Fruit fly (Drosophila melanogaster): Measurements from ENCODE around the gene CG32645.

Gene CG32645

dm6 chrX:13113863-13114407 is 25.1 kb upstream of the CG32645 start:
- TF ChIP-seq CG8478 (optimal IDR thresholded peaks at IDR 0.05): no peak
- TF ChIP-seq CTCF (optimal IDR thresholded peaks at IDR 0.05): no peak

- no peak for TF ChIP-seq CG8478 (optimal IDR thresholded peaks at IDR 0.05)
- no peak for TF ChIP-seq CTCF (optimal IDR thresholded peaks at IDR 0.05)
Observed at dm6 chrX:13114861-13115260, 24.1 kb upstream of the CG32645 start, which contains the start of gene CG42237. TSS of gene CG42237 (plus strand) at chrX:13115131.

DNA sequence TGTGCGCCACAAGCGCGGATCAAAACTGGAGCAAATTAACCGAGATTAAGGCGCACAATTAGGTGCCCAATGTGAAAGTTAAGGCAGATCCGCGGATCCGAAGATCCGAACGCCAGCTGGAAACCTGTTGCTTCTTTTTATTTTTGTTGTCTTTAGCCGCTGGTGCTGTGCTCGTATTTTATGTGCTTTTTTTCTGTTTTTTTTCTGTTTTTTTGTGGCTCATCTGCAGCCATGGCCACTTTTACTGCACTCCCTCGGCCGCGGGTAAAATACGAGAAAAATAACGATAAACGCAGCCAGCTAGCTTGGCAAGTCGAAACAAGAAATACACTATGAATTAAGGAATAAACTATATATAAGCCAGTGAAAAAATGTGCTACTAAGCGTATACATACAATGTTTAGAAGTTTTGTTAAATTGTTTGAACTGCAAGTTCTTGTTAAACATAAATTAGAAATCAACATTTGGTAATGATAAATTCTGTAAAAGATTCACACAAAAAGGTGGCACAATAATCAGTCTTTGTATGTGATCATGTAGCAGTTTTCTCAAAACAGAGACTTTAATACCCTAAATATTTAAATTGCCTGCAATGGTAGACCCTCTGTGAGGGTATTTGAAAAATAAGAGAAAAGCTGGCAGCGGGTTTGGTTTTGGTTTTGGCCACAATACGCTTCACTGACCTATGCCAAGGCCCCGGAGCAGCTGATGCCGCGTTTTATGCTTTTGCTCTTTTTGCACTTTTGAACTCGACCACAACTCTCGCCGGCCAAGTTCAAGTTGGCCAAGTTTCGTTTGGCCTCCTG is 22.4 kb upstream of the CG32645 start:
- TF ChIP-seq CG8478 (optimal IDR thresholded peaks at IDR 0.05) (no peak), CTCF (optimal IDR thresholded peaks at IDR 0.05) (no peak)

DNA sequence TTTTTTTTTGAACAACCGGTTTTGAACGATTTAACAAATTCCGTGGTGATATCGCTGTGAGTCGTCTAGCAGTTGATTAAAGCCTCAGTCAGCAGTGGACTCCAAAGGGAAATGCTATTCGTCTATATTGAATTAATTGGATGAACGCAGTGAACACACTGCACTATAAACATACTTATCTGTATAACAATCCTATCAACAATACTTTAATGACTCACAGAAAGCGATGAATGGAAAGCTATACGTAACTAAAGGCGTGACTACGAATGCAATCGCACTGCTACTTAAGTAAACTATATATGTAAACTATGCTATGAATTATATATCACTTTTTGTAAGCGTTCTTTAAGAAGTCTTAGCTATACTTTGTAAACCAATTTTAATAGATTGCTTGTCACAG is 13.4 kb upstream of the CG32645 start:
- TF ChIP-seq CG8478 (optimal IDR thresholded peaks at IDR 0.05): no peak
- no peak for TF ChIP-seq CTCF (optimal IDR thresholded peaks at IDR 0.05)

dm6 chrX:13127973-13128749 is 10.8 kb upstream of the CG32645 start:
- TF ChIP-seq CG8478 (optimal IDR thresholded peaks at IDR 0.05) (no peak), CTCF (optimal IDR thresholded peaks at IDR 0.05) (no peak)

DNA sequence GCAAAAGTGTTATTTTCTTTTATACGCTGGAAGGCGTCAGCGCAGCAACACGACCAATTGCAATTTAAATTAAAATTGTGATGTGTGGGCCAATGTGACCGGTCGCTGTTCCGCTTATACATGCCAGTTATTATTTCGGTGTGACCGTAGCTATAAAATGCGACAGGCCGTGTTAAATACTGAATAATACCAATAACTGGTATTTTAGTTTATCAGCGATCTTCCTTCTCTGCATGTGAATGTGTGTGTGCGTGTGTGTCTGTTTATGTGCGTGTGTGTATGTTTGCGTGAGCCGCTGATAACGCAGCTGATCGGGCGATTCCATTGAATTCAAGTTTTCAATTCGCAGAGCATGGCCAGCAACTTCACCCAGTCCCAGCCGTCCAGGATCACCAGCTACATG is 10.2 kb upstream of the CG32645 start, which contains the start of the genes CG32638, CG15717 and MFS10:
Gene CG32638, minus strand, starts transcription at position 45 of the 403 bp plus-strand sequence.
Gene CG15717, plus strand, starts transcription at position 203 of the 403 bp plus-strand sequence.
Gene MFS10, plus strand, starts transcription at position 269 of the 403 bp plus-strand sequence.
- TF ChIP-seq CTCF (optimal IDR thresholded peaks at IDR 0.05): peak in 1 of 2 experiments; percentile 12
- TF ChIP-seq CG8478 (optimal IDR thresholded peaks at IDR 0.05): no peak

DNA sequence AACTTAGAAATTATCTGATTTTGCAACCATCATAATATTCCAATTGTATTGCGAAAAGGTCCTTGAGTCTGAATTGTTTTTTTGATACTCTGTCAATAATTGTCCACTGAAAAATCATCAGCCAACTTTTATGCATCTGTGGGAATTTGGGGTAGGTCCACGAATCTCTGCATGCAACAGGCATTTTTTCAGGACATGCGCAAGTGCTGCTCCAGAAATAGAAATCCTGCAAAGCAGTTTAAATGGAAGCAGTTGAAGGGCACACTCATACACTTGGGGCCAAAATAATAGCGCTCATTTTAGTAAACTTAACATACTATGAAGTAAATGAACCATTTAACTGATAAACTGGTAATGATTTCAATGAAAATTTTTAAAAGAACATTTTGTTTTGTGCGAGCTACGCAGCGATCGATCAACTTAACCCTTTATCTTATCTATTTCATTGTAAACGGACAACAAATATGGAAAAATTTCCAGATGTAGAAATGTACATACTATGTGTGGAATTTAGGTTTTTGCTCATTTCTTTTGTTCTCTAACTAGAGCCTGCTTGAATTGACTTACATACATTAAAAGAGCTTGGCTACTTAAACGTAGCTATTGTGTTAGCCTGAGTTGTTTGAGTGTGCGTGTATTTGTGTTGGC is 8.7 kb upstream of the CG32645 start:
- TF ChIP-seq CG8478 (optimal IDR thresholded peaks at IDR 0.05) (no peak), CTCF (optimal IDR thresholded peaks at IDR 0.05) (no peak)

DNA sequence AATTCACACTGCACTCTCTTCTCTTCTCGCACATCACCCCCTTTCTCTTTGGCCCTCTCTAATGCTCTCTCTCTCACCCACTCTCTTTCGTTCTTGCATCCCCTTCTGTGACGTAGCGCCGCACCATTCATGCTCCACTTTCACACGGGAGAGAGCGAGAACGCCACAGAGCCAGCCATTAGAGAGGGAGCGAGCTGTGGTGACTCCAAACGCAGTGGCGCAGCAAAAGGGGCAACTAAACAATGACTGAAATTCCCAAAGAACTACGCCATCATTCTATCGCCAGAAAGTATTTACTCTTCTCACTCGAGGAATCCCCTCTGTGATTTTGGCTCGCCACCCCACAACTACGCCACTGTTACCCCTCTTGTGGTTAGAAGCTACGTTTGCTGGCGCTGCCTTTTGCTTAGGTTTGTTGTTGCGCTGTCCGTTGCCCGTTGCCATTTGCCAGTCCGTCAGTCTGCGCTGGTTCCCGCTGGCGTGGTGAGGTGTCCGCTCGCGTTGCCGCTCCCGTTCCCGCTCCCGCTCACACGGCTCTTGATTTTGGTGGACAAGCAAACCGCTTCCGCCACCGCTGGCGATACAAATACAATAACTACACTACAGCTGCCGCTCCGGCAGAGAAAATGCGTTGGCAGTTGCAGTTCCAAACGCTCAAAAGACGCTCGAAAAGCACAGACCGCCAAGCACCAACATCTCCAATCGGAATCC is 7.8 kb upstream of the CG32645 start:
- TF ChIP-seq CTCF (optimal IDR thresholded peaks at IDR 0.05): no peak
- TF ChIP-seq CG8478 (optimal IDR thresholded peaks at IDR 0.05): no peak

dm6 chrX:13134811-13135210 is 4.2 kb upstream of the CG32645 start:
- TF ChIP-seq CTCF (optimal IDR thresholded peaks at IDR 0.05) (peak in 1 of 2 experiments; percentile 6), CG8478 (optimal IDR thresholded peaks at IDR 0.05) (no peak)

- TF ChIP-seq CG8478 (optimal IDR thresholded peaks at IDR 0.05) (no peak), CTCF (optimal IDR thresholded peaks at IDR 0.05) (no peak)
Observed at dm6 chrX:13135702-13136101, 3.3 kb upstream of the CG32645 start.

- TF ChIP-seq CG8478 (optimal IDR thresholded peaks at IDR 0.05) (no peak), CTCF (optimal IDR thresholded peaks at IDR 0.05) (no peak)
Observed at dm6 chrX:13136939-13137697, 1.9 kb upstream of the CG32645 start.

dm6 chrX:13143100-13143499 is 4.1 kb downstream of the CG32645 start:
- TF ChIP-seq CTCF (optimal IDR thresholded peaks at IDR 0.05) (no peak), CG8478 (optimal IDR thresholded peaks at IDR 0.05) (no peak)

DNA sequence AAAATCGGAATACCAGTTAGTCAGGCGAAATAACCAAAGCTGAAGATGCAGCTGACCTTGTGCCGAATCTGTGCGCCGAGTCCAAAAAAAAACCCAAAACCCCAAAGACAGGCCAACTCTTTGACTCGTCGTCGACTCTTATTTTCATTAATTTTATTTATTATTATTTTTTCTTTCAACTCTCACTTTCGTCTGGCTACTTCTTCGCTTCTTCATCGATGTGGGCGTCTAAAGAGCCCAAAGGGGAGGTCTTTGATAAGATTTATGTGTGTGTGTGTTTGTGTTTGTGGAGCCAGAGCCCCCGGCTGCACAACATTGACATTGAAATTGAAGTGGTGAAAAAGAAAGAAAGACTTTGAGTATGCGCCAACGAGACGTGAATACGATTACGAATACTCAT is 6.9 kb downstream of the CG32645 start:
- TF ChIP-seq CG8478 (optimal IDR thresholded peaks at IDR 0.05): no peak

DNA sequence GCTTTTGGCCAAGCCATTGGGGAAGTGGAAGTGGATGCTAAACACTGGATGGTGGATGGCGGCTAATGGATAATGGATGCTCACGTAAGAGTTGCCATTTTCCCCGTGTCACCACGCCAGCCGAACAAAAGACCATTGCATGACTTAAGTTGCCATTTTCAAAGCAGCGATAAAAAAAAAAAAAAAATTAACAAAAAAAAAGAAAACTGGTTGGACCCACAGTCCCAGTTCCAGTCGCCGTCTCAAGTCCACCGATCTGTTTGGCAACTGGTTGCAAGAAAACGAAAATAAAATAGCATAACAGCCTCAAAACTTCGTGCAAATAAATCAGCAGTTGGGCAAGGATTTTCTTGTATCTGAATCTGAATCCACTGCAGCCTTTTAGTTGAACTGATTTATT is 10.1 kb downstream of the CG32645 start:
- TF ChIP-seq CTCF (optimal IDR thresholded peaks at IDR 0.05) (no peak), CG8478 (optimal IDR thresholded peaks at IDR 0.05) (no peak)

All from S2 (cell line).